Fruit fly (Drosophila melanogaster) Kc167 (cell line): ENCODE data around the gene CG15473.

Experiments
- Myc ChIP-seq: fragments of >200 bp; optimal IDR thresholded peaks from 2 replicates; lab custom pipeline; 2017; ENCODE audit warnings: missing external identifiers
- Sin3A ChIP-seq: fragments of >200 bp; optimal IDR thresholded peaks from 2 replicates; lab custom pipeline; 2018; ENCODE audit warnings: missing external identifiers
- h ChIP-seq: fragments of >200 bp; optimal IDR thresholded peaks from 3 replicates; lab custom pipeline; 2018; ENCODE audit warnings: missing external identifiers
- insv ChIP-seq: fragments of >200 bp; optimal IDR thresholded peaks from 3 replicates; lab custom pipeline; 2018; ENCODE audit warnings: missing external identifiers
- psq ChIP-seq: fragments of >200 bp; optimal IDR thresholded peaks from 2 replicates; lab custom pipeline; 2017; ENCODE audit warnings: missing external identifiers
- ttk ChIP-seq: sonication (Bioruptor generic); optimal IDR thresholded peaks from 2 replicates; lab custom pipeline; 2017; ENCODE audit warnings: missing external identifiers

The CG15473 gene

dm6 chrX:4684444-4684924 is 30.2 kb upstream of the CG15473 start:
- no peak for TF ChIP-seq ttk
- TF ChIP-seq Myc (lab: Kevin White, UChicago): no peak
- no peak for TF ChIP-seq h (lab: Kevin White, UChicago)

dm6 chrX:4679813-4680381 is 25.6 kb upstream of the CG15473 start:
- no peak for TF ChIP-seq insv
- TF ChIP-seq Sin3A (lab: Kevin White, UChicago): no peak
- no peak for TF ChIP-seq Myc (lab: Kevin White, UChicago)
- no peak for TF ChIP-seq h (lab: Kevin White, UChicago)
- TF ChIP-seq ttk: no peak
- no peak for TF ChIP-seq psq (lab: Kevin White, UChicago)

- TF ChIP-seq ttk (no peak), psq (lab: Kevin White, UChicago) (no peak)
Measured at dm6 chrX:4678913-4679812, 24.9 kb upstream of the CG15473 start, which contains the start of gene fzr. Gene fzr, minus strand, starts transcription at chrX:4679537.

- TF ChIP-seq ttk: no peak
- TF ChIP-seq Sin3A (lab: Kevin White, UChicago): no peak
- TF ChIP-seq insv: no peak
- TF ChIP-seq Myc (lab: Kevin White, UChicago): no peak
- TF ChIP-seq h (lab: Kevin White, UChicago): no peak
- TF ChIP-seq psq (lab: Kevin White, UChicago): no peak
Measured at dm6 chrX:4678146-4678912, 24.0 kb upstream of the CG15473 start.

dm6 chrX:4677427-4677826 is 23.1 kb upstream of the CG15473 start:
- TF ChIP-seq Sin3A (lab: Kevin White, UChicago) (no peak), psq (lab: Kevin White, UChicago) (no peak), Myc (lab: Kevin White, UChicago) (no peak), ttk (no peak), insv (no peak), h (lab: Kevin White, UChicago) (no peak)

dm6 chrX:4675054-4675453 is 20.8 kb upstream of the CG15473 start:
- no peak for TF ChIP-seq Sin3A (lab: Kevin White, UChicago)
- no peak for TF ChIP-seq ttk
- TF ChIP-seq insv: no peak
- no peak for TF ChIP-seq h (lab: Kevin White, UChicago)
- TF ChIP-seq Myc (lab: Kevin White, UChicago): no peak
- TF ChIP-seq psq (lab: Kevin White, UChicago): no peak

- TF ChIP-seq ttk (no peak), insv (no peak), h (lab: Kevin White, UChicago) (no peak)
Measured at dm6 chrX:4671194-4671626, 16.9 kb upstream of the CG15473 start.

dm6 chrX:4669438-4669837 is 15.1 kb upstream of the CG15473 start:
- TF ChIP-seq Sin3A (lab: Kevin White, UChicago): no peak
- no peak for TF ChIP-seq Myc (lab: Kevin White, UChicago)
- TF ChIP-seq psq (lab: Kevin White, UChicago): no peak
- no peak for TF ChIP-seq h (lab: Kevin White, UChicago)
- TF ChIP-seq ttk: no peak
- no peak for TF ChIP-seq insv

- TF ChIP-seq psq (lab: Kevin White, UChicago): no peak
- no peak for TF ChIP-seq Sin3A (lab: Kevin White, UChicago)
- no peak for TF ChIP-seq h (lab: Kevin White, UChicago)
- TF ChIP-seq Myc (lab: Kevin White, UChicago): no peak
- no peak for TF ChIP-seq ttk
- TF ChIP-seq insv: no peak
Measured at dm6 chrX:4666650-4667360, 12.5 kb upstream of the CG15473 start, which contains the start of gene CG3009. Gene CG3009, minus strand, starts transcription at chrX:4666700.

- no peak for TF ChIP-seq insv
- no peak for TF ChIP-seq h (lab: Kevin White, UChicago)
- no peak for TF ChIP-seq Sin3A (lab: Kevin White, UChicago)
- no peak for TF ChIP-seq psq (lab: Kevin White, UChicago)
- no peak for TF ChIP-seq ttk
- TF ChIP-seq Myc (lab: Kevin White, UChicago): no peak
Measured at dm6 chrX:4664107-4664506, 9.8 kb upstream of the CG15473 start.

dm6 chrX:4660642-4661252 is 6.5 kb upstream of the CG15473 start:
- TF ChIP-seq Sin3A (lab: Kevin White, UChicago): no peak
- TF ChIP-seq h (lab: Kevin White, UChicago): no peak
